Worm (Caenorhabditis elegans): ENCODE data around the gene R107.2.
A peak's percentile ranks its signal among the peaks of the same experiment; 100 is the strongest.

The R107.2 gene

ce11 chrIII:9072704-9073103 is 27.0 kb upstream of the R107.2 start:
- TF ChIP-seq ceh-39 (tag; optimal IDR thresholded peaks at IDR 0.05) (no peak), nhr-2 (tag; optimal IDR thresholded peaks at IDR 0.05) (peak; percentile 90), unc-62 (GFP tag; optimal IDR thresholded peaks at IDR 0.05) (peak; percentile 13)

ce11 chrIII:9071372-9071771 is 25.6 kb upstream of the R107.2 start, which contains the start of gene lin-12:
Gene lin-12 (minus strand): TSS chrIII:9071472.
- TF ChIP-seq blmp-1 (tag; optimal IDR thresholded peaks at IDR 0.05) (no peak), elt-3 (tag; optimal IDR thresholded peaks at IDR 0.05) (no peak), ceh-43 (GFP tag; optimal IDR thresholded peaks at IDR 0.05) (no peak), snpc-4 (tag; optimal IDR thresholded peaks at IDR 0.05) (no peak), ceh-83 (GFP tag; optimal IDR thresholded peaks at IDR 0.05) (no peak), zip-8 (tag; optimal IDR thresholded peaks at IDR 0.05) (no peak), ham-2 (GFP tag; optimal IDR thresholded peaks at IDR 0.05) (no peak), lin-13 (tag; optimal IDR thresholded peaks at IDR 0.05) (no peak), unc-39 (tag; optimal IDR thresholded peaks at IDR 0.05) (no peak), flh-1 (GFP tag; optimal IDR thresholded peaks at IDR 0.05) (no peak), pha-4 (tag; optimal IDR thresholded peaks at IDR 0.05) (no peak)

DNA sequence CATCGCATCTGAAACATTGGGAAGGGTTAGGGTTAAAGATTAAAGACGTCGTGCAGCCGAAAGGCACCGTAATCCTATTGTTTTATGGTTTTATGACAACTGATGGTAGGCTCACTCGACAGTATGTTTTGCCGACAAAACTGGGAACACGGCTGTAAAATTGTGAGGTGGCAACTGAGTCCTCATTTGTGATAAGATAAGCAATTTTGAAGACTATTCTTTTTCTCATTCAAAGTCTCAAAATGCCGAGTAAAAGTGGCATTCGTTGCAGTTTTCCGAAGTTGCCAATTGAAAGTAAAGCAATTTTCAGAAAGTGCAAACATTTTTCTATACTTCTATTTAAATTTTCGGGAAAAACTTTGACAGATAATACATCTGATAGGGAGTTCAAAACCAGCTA is 24.0 kb upstream of the R107.2 start:
- TF ChIP-seq elt-1 (tag; optimal IDR thresholded peaks at IDR 0.05; ENCODE audit: borderline replicate concordance, insufficient read depth): no peak
- no peak for TF ChIP-seq zip-8 (tag; optimal IDR thresholded peaks at IDR 0.05)
- TF ChIP-seq flh-1 (GFP tag; optimal IDR thresholded peaks at IDR 0.05): no peak
- no peak for TF ChIP-seq ceh-43 (GFP tag; optimal IDR thresholded peaks at IDR 0.05)
- TF ChIP-seq ceh-39 (tag; optimal IDR thresholded peaks at IDR 0.05): no peak
- TF ChIP-seq elt-3 (tag; optimal IDR thresholded peaks at IDR 0.05): no peak
- TF ChIP-seq hlh-1 (tag; optimal IDR thresholded peaks at IDR 0.05): no peak
- TF ChIP-seq mep-1 (tag; optimal IDR thresholded peaks at IDR 0.05): no peak
- TF ChIP-seq ces-1 (GFP tag; optimal IDR thresholded peaks at IDR 0.05): no peak
- TF ChIP-seq pha-4 (tag; optimal IDR thresholded peaks at IDR 0.05): no peak
- TF ChIP-seq nhr-76 (tag; optimal IDR thresholded peaks at IDR 0.05): no peak
- no peak for TF ChIP-seq nhr-237 (tag; optimal IDR thresholded peaks at IDR 0.05)
- TF ChIP-seq mab-5 (tag; optimal IDR thresholded peaks at IDR 0.05): no peak

- TF ChIP-seq unc-39 (tag; optimal IDR thresholded peaks at IDR 0.05) (no peak), ceh-43 (GFP tag; optimal IDR thresholded peaks at IDR 0.05) (no peak), lin-32 (GFP tag; optimal IDR thresholded peaks at IDR 0.05) (no peak), nhr-2 (tag; optimal IDR thresholded peaks at IDR 0.05) (no peak), flh-1 (GFP tag; optimal IDR thresholded peaks at IDR 0.05) (no peak), nhr-28 (tag; optimal IDR thresholded peaks at IDR 0.05) (no peak), ztf-11 (tag; optimal IDR thresholded peaks at IDR 0.05) (no peak), mls-2 (tag; optimal IDR thresholded peaks at IDR 0.05) (no peak), ceh-39 (tag; optimal IDR thresholded peaks at IDR 0.05) (no peak), blmp-1 (tag; optimal IDR thresholded peaks at IDR 0.05) (no peak), ham-2 (GFP tag; optimal IDR thresholded peaks at IDR 0.05) (no peak), cnd-1 (tag; optimal IDR thresholded peaks at IDR 0.05) (no peak)
Observed at ce11 chrIII:9060267-9060666, 14.5 kb upstream of the R107.2 start.

DNA sequence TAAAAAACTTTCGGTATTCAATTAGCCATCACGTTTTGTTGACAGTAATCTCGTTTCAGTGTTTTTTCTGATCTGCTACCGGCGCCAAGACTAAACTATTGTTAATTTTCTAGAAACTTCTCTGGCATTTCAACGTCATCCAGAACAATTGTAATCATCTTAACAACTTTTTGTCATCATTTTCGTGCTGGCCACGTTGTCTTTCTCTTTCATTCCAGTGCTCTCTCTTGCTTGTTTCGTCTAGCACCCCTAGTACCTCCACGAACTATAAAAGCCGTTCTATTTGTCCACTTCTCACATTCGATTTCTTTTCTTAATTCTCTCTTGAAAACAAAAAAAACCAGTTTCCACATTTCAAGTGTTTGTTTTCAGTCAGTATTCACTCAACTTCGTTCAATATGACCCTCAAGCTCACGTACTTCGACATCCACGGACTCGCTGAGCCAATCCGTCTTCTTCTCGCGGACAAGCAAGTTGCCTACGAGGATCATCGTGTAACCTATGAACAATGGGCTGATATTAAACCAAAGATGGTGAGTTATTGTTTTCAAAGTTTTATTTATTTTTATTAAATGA is 13.3 kb upstream of the R107.2 start, which contains the start of gene gst-1:
gst-1 (plus strand) TSS at position 373 of the 576 bp plus-strand sequence.
- TF ChIP-seq drap-1 (GFP tag; optimal IDR thresholded peaks at IDR 0.05) (no peak), lin-32 (GFP tag; optimal IDR thresholded peaks at IDR 0.05) (no peak)

DNA sequence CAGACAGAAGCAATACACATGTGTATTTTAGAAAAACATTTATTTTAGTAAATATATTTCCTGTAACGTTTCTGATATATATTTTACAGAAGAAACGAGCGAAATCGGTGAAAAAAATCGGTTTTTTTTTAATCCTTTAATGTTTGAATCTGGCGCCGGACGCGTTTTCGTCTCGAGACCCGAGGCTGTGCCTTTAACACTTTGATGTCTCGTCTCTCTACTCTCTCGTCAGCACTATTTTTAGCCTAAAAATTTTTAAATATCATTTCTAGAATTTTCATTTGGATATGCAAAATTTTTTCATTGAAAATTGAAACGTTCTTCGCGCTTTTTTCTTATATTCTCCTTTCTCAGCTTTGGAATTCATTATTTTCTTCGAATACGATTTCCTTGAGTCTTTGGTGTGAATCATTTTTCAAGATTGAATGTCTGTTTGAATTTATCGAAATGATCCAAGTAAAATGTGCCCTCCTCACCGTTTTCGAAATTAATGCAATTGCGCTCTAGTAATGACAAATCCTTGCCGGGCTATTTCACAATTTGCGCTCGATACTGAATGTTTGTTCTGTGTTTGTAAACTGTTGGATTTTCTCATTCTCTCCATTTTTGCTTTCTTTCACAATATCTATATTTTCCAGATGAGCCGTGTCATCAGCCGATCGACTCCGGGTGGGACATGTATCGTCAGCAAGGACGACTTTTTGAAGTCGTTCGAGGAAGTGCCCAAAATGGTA is 8.8 kb upstream of the R107.2 start, which contains the start of gene cls-2:
cls-2 (plus strand) TSS at position 635 of the 734 bp plus-strand sequence.
- TF ChIP-seq nhr-28 (tag; optimal IDR thresholded peaks at IDR 0.05) (no peak), nhr-76 (tag; optimal IDR thresholded peaks at IDR 0.05) (no peak), lsy-2 (tag; optimal IDR thresholded peaks at IDR 0.05) (no peak), sem-2 (GFP tag; optimal IDR thresholded peaks at IDR 0.05) (no peak), mep-1 (tag; optimal IDR thresholded peaks at IDR 0.05) (peak; percentile 7), unc-120 (tag; optimal IDR thresholded peaks at IDR 0.05; ENCODE audit: poor library complexity, severe bottlenecking) (peak; percentile 10), bed-3 (GFP tag; optimal IDR thresholded peaks at IDR 0.05) (no peak), hlh-1 (tag; optimal IDR thresholded peaks at IDR 0.05) (no peak), nhr-237 (tag; optimal IDR thresholded peaks at IDR 0.05) (no peak)
